Worm (Caenorhabditis elegans) whole organism, young adult: ENCODE results near the gene C55C3.1.
A peak's percentile ranks its signal among the peaks of the same experiment; 100 is the strongest.

ENCODE experiments used
- B0035.1 ChIP-seq: sonication (generic microtip); optimal IDR thresholded peaks from 2 replicates; lab custom pipeline; 2016; ENCODE audit warnings: missing genetic modification characterization, mild to moderate bottlenecking, missing compliant biosample characterization, missing genotype, missing genetic modification reagents
- C06A6.2 ChIP-seq: fragments of 200-800 bp; sonication (Bioruptor generic); conservative IDR thresholded peaks from 2 replicates; pipeline ENCODE4 v1.3.6; 2022; ENCODE audit warnings: missing genetic modification characterization, missing compliant biosample characterization
- C17E4.6 ChIP-seq: fragments of 200-800 bp; sonication (Bioruptor generic); IDR thresholded peaks from 2 replicates; pipeline ENCODE4 v1.3.6; 2022; ENCODE audit warnings: missing genetic modification reagents, missing genetic modification characterization, missing compliant biosample characterization
- D2030.7 ChIP-seq: fragments of 200-800 bp; sonication (Bioruptor generic); IDR thresholded peaks from 2 replicates; pipeline ENCODE4 v1.3.6; 2022; ENCODE audit warnings: missing genetic modification reagents, missing genetic modification characterization, missing compliant biosample characterization
- F10E7.11 ChIP-seq: sonication (generic microtip); optimal IDR thresholded peaks from 2 replicates; lab custom pipeline; 2017; ENCODE audit warnings: mild to moderate bottlenecking, missing genetic modification characterization, moderate library complexity, missing compliant biosample characterization
- Y79H2A.3 ChIP-seq: fragments of 200-800 bp; sonication (Bioruptor generic); conservative IDR thresholded peaks from 2 replicates; pipeline ENCODE4 v1.3.6; 2022; ENCODE audit warnings: missing genetic modification reagents, missing genetic modification characterization, missing compliant biosample characterization
- akir-1 ChIP-seq: fragments of 200-800 bp; sonication (Bioruptor generic); optimal IDR thresholded peaks from 2 replicates; lab custom pipeline; 2018; ENCODE audit warnings: mild to moderate bottlenecking, missing genetic modification characterization, moderate library complexity, missing compliant biosample characterization
- ama-1 ChIP-seq, 3 experiments: fragments of 150-350 bp in 1 of 3; sonication (generic microtip) in 2 of 3; optimal IDR thresholded peaks; 2 replicates each; lab custom pipeline; 2014 to 2018; ENCODE audit warnings: missing biosample characterization in 2 of 3, missing genetic modification characterization in 2 of 3, missing genetic modification reagents in 2 of 3
- aptf-2 ChIP-seq: fragments of 200-800 bp; sonication (Bioruptor generic); conservative IDR thresholded peaks from 2 replicates; pipeline ENCODE4 v1.3.6; 2022; ENCODE audit warnings: missing genetic modification reagents, missing genetic modification characterization, missing compliant biosample characterization
- atf-7 ChIP-seq: sonication (generic microtip); optimal IDR thresholded peaks from 2 replicates; lab custom pipeline; 2017; ENCODE audit warnings: mild to moderate bottlenecking, missing genetic modification characterization, missing compliant biosample characterization
- attf-5 ChIP-seq: fragments of 200-800 bp; sonication (Bioruptor generic); optimal IDR thresholded peaks from 2 replicates; lab custom pipeline; 2018; ENCODE audit warnings: mild to moderate bottlenecking, missing genetic modification characterization, missing compliant biosample characterization
- bed-2 ChIP-seq: fragments of 200-800 bp; sonication (Bioruptor generic); IDR thresholded peaks from 2 replicates; pipeline ENCODE4 v1.3.6; 2022; ENCODE audit warnings: missing genetic modification reagents, missing genetic modification characterization, missing compliant biosample characterization
- ccch-3 ChIP-seq: fragments of 200-800 bp; sonication (Bioruptor generic); optimal IDR thresholded peaks from 2 replicates; lab custom pipeline; 2018; ENCODE audit warnings: mild to moderate bottlenecking, missing genetic modification characterization, missing compliant biosample characterization
- cebp-2 ChIP-seq: fragments of 200-800 bp; sonication (Bioruptor generic); IDR thresholded peaks from 2 replicates; pipeline ENCODE4 v1.3.6; 2022; ENCODE audit warnings: missing genetic modification characterization, missing compliant biosample characterization
- ceh-100 ChIP-seq: fragments of 200-800 bp; sonication (Bioruptor generic); IDR thresholded peaks from 2 replicates; pipeline ENCODE4 v1.3.6; 2022; ENCODE audit warnings: missing genetic modification reagents, missing genetic modification characterization, missing compliant biosample characterization
- ceh-91 ChIP-seq: fragments of 200-800 bp; sonication (Bioruptor generic); IDR thresholded peaks from 2 replicates; pipeline ENCODE4 v1.3.6; 2022; ENCODE audit warnings: missing genetic modification reagents, missing genetic modification characterization, missing compliant biosample characterization
- chd-7 ChIP-seq: sonication (generic microtip); optimal IDR thresholded peaks from 2 replicates; lab custom pipeline; 2016; ENCODE audit warnings: mild to moderate bottlenecking, missing genetic modification characterization, moderate library complexity, missing compliant biosample characterization
- die-1 ChIP-seq: sonication (generic microtip); optimal IDR thresholded peaks from 2 replicates; lab custom pipeline; 2016; ENCODE audit warnings: missing genotype, mild to moderate bottlenecking, missing genetic modification characterization, missing compliant biosample characterization
- dpff-1 ChIP-seq: sonication (generic microtip); optimal IDR thresholded peaks from 2 replicates; lab custom pipeline; 2017; ENCODE audit warnings: mild to moderate bottlenecking, missing genetic modification characterization, missing compliant biosample characterization
- efl-1 ChIP-seq: fragments of 150-350 bp; optimal IDR thresholded peaks from 2 replicates; lab custom pipeline; 2014; ENCODE audit warnings: missing biosample characterization, missing genetic modification reagents, missing genetic modification characterization
- ets-4 ChIP-seq: fragments of 200-800 bp; sonication (Bioruptor generic); optimal IDR thresholded peaks from 2 replicates; lab custom pipeline; 2018; ENCODE audit warnings: mild to moderate bottlenecking, missing genetic modification characterization, missing compliant biosample characterization
- lin-35 ChIP-seq, 3 experiments: fragments of 150-350 bp in 2 of 3; sonication (generic microtip) in 1 of 3; optimal IDR thresholded peaks; 2 replicates each; lab custom pipeline; 2014 to 2018; ENCODE audit warnings: missing biosample characterization in 3 of 3, missing genetic modification characterization in 3 of 3, missing genetic modification reagents in 3 of 3
- lin-40 ChIP-seq: sonication (generic microtip); optimal IDR thresholded peaks from 2 replicates; lab custom pipeline; 2016; ENCODE audit warnings: missing genetic modification characterization, mild to moderate bottlenecking, missing compliant biosample characterization, missing genotype, missing genetic modification reagents
- lir-1 ChIP-seq: fragments of 200-800 bp; sonication (Bioruptor generic); conservative IDR thresholded peaks from 2 replicates; pipeline ENCODE4 v1.3.6; 2022; ENCODE audit warnings: missing genetic modification reagents, missing genetic modification characterization, missing compliant biosample characterization
- madf-10 ChIP-seq: sonication (generic microtip); optimal IDR thresholded peaks from 2 replicates; lab custom pipeline; 2016; ENCODE audit warnings: mild to moderate bottlenecking, missing genetic modification characterization, missing compliant biosample characterization
- madf-3 ChIP-seq: fragments of 200-800 bp; sonication (Bioruptor generic); IDR thresholded peaks from 2 replicates; pipeline ENCODE4 v1.3.6; 2022; ENCODE audit warnings: missing genetic modification reagents, missing genetic modification characterization, missing compliant biosample characterization
- madf-8 ChIP-seq: fragments of 200-800 bp; sonication (Bioruptor generic); conservative IDR thresholded peaks from 2 replicates; pipeline ENCODE4 v1.3.6; 2022; ENCODE audit warnings: missing genetic modification reagents, missing genetic modification characterization, missing compliant biosample characterization
- mcd-1 ChIP-seq: fragments of 200-800 bp; sonication (Bioruptor generic); IDR thresholded peaks from 2 replicates; pipeline ENCODE4 v1.3.6; 2022; ENCODE audit warnings: missing genetic modification reagents, missing genetic modification characterization, missing compliant biosample characterization
- nhr-120 ChIP-seq: fragments of 200-800 bp; sonication (Bioruptor generic); IDR thresholded peaks from 2 replicates; pipeline ENCODE4 v1.3.6; 2022; ENCODE audit warnings: missing genetic modification characterization, missing compliant biosample characterization
- nhr-179 ChIP-seq: sonication (generic microtip); optimal IDR thresholded peaks from 2 replicates; lab custom pipeline; 2016; ENCODE audit warnings: mild to moderate bottlenecking, missing genetic modification characterization, missing compliant biosample characterization
- nhr-80 ChIP-seq: sonication (generic microtip); optimal IDR thresholded peaks from 2 replicates; lab custom pipeline; 2016; ENCODE audit warnings: missing genetic modification characterization, missing compliant biosample characterization
- pbrm-1 ChIP-seq: fragments of 200-800 bp; sonication (Bioruptor generic); IDR thresholded peaks from 2 replicates; pipeline ENCODE4 v1.3.6; 2022; ENCODE audit warnings: missing genetic modification reagents, missing genetic modification characterization, missing compliant biosample characterization
- rcor-1 ChIP-seq: fragments of 200-800 bp; sonication (Bioruptor generic); IDR thresholded peaks from 2 replicates; pipeline ENCODE4 v1.3.6; 2022; ENCODE audit warnings: missing genetic modification reagents, missing genetic modification characterization, missing compliant biosample characterization
- rec-8 ChIP-seq, 2 experiments: sonication (generic microtip); optimal IDR thresholded peaks; 2 replicates each; lab custom pipeline; 2016; ENCODE audit warnings: mild to moderate bottlenecking in 2 of 2, missing genetic modification characterization in 2 of 2, missing genetic modification reagents in 2 of 2, missing genotype in 2 of 2, missing biosample characterization in 1 of 2, missing compliant biosample characterization in 1 of 2, moderate library complexity in 1 of 2
- sdz-38 ChIP-seq: sonication (generic microtip); optimal IDR thresholded peaks from 2 replicates; lab custom pipeline; 2016; ENCODE audit warnings: missing genotype, missing genetic modification characterization, missing compliant biosample characterization
- sea-2 ChIP-seq: fragments of 200-800 bp; sonication (Bioruptor generic); IDR thresholded peaks from 2 replicates; pipeline ENCODE4 v1.3.6; 2022; ENCODE audit warnings: missing genetic modification characterization, missing compliant biosample characterization
- snpc-1.1 ChIP-seq: sonication (generic microtip); optimal IDR thresholded peaks from 2 replicates; lab custom pipeline; 2017; ENCODE audit warnings: missing genetic modification characterization, mild to moderate bottlenecking, missing compliant biosample characterization, antibody characterized with exemption, moderate library complexity, missing genotype, missing genetic modification reagents; ENCODE audit not compliant: insufficient read depth
- snpc-4 ChIP-seq, 5 experiments: fragments of 150-350 bp in 1 of 5; sonication (generic microtip) in 4 of 5; optimal IDR thresholded peaks; 2 replicates each; lab custom pipeline; 2014 to 2018; ENCODE audit warnings: missing genetic modification characterization in 5 of 5, missing biosample characterization in 3 of 5, antibody characterized with exemption in 2 of 5, mild to moderate bottlenecking in 2 of 5, missing compliant biosample characterization in 2 of 5, missing genotype in 2 of 5, moderate library complexity in 2 of 5, missing genetic modification reagents in 1 of 5
- somi-1 ChIP-seq: fragments of 200-800 bp; sonication (Bioruptor generic); optimal IDR thresholded peaks from 2 replicates; lab custom pipeline; 2018; ENCODE audit warnings: mild to moderate bottlenecking, missing genetic modification characterization, missing compliant biosample characterization
- tbx-9 ChIP-seq: sonication (generic microtip); optimal IDR thresholded peaks from 2 replicates; lab custom pipeline; 2016; ENCODE audit warnings: borderline replicate concordance, missing genetic modification characterization, inconsistent platforms, missing compliant biosample characterization
- tlf-1 ChIP-seq: fragments of 200-800 bp; sonication (Bioruptor generic); optimal IDR thresholded peaks from 2 replicates; lab custom pipeline; 2018; ENCODE audit warnings: mild to moderate bottlenecking, missing genetic modification characterization, missing compliant biosample characterization
- unc-130 ChIP-seq: sonication (generic microtip); optimal IDR thresholded peaks from 2 replicates; lab custom pipeline; 2016; ENCODE audit warnings: missing genetic modification reagents, missing genetic modification characterization, missing compliant biosample characterization
- xnd-1 ChIP-seq: sonication (generic microtip); optimal IDR thresholded peaks from 2 replicates; lab custom pipeline; 2016; ENCODE audit warnings: missing genotype, missing genetic modification reagents, missing genetic modification characterization, missing compliant biosample characterization
- zfh-2 ChIP-seq: fragments of 200-800 bp; sonication (Bioruptor generic); conservative IDR thresholded peaks from 2 replicates; pipeline ENCODE4 v1.3.6; 2022; ENCODE audit warnings: missing genetic modification reagents, missing genetic modification characterization, missing compliant biosample characterization

Gene C55C3.1

ce11 chrIV:5665353-5665918 is 43.5 kb upstream of the C55C3.1 start (continued):
- TF ChIP-seq rcor-1 (GFP tag; lab: Robert Waterston, UW) (no peak), lin-40 (tag; lab: Kevin White, UChicago) (no peak), ceh-100 (GFP tag; lab: Robert Waterston, UW) (no peak), snpc-1.1 (tag; lab: Kevin White, UChicago) (no peak), madf-8 (GFP tag; lab: Robert Waterston, UW) (no peak), ets-4 (GFP tag; lab: Kevin White, UChicago) (no peak), lir-1 (0 out of 2 replicates have a peak, but pooled peaks have one; percentile 24), rec-8 (tag; optimal IDR thresholded peaks at IDR 0.05; lab: Kevin White, UChicago) (no peak), nhr-80 (no peak), mcd-1 (peak; percentile 10; the same call in 1 of the 2 replicates), ama-1 (optimal IDR thresholded peaks at IDR 0.05; lab: Kevin White, UChicago) (no peak), ama-1 (GFP tag; optimal IDR thresholded peaks at IDR 0.05; lab: Kevin White, UChicago) (no peak), xnd-1 (tag; lab: Kevin White, UChicago) (no peak), nhr-179 (no peak), F10E7.11 (no peak), B0035.1 (tag; lab: Kevin White, UChicago) (no peak), madf-3 (GFP tag; lab: Robert Waterston, UW) (no peak), Y79H2A.3 (GFP tag; lab: Robert Waterston, UW) (no peak), sdz-38 (tag; lab: Kevin White, UChicago) (no peak), sea-2 (GFP tag; lab: Robert Waterston, UW) (no peak), aptf-2 (GFP tag; lab: Robert Waterston, UW) (no peak), D2030.7 (GFP tag; lab: Robert Waterston, UW) (no peak), pbrm-1 (GFP tag; lab: Robert Waterston, UW) (0 out of 2 replicates have a peak, but pooled peaks have one; percentile 30), zfh-2 (GFP tag; lab: Robert Waterston, UW) (no peak), tbx-9 (no peak), ccch-3 (GFP tag; lab: Kevin White, UChicago) (no peak), somi-1 (no peak), cebp-2 (GFP tag; lab: Robert Waterston, UW) (no peak), unc-130 (GFP tag; lab: Kevin White, UChicago) (no peak), madf-10 (tag; lab: Kevin White, UChicago) (no peak), tlf-1 (GFP tag; lab: Kevin White, UChicago) (no peak)

ce11 chrIV:5666115-5667028 is 42.5 kb upstream of the C55C3.1 start:
- TF ChIP-seq snpc-4 (GFP tag; optimal IDR thresholded peaks at IDR 0.05; lab: Kevin White, UChicago), result peak; percentile 70
- TF ChIP-seq snpc-4 (tag; optimal IDR thresholded peaks at IDR 0.05; lab: Kevin White, UChicago), result peak in 3 of 4 experiments; percentile 87 to 92 (median 90)
- TF ChIP-seq chd-7 (tag; lab: Kevin White, UChicago), result no peak
- TF ChIP-seq atf-7 (tag; lab: Kevin White, UChicago), result no peak
- TF ChIP-seq ceh-91 (GFP tag; lab: Robert Waterston, UW), result peak; percentile 42; the same call in 1 of the 2 replicates
- TF ChIP-seq attf-5 (GFP tag; lab: Kevin White, UChicago), result no peak
- TF ChIP-seq nhr-179, result no peak
- no peak for TF ChIP-seq C17E4.6 (GFP tag; lab: Robert Waterston, UW)
- TF ChIP-seq efl-1, result peak; percentile 76
- TF ChIP-seq lin-35 (GFP tag; optimal IDR thresholded peaks at IDR 0.05; lab: Kevin White, UChicago), result peak in 1 of 3 experiments; percentile 9
- TF ChIP-seq tbx-9, result no peak
- no peak for TF ChIP-seq C06A6.2 (GFP tag; lab: Robert Waterston, UW)
- no peak for TF ChIP-seq akir-1 (GFP tag; lab: Kevin White, UChicago)
- no peak for TF ChIP-seq nhr-120
- no peak for TF ChIP-seq dpff-1
- TF ChIP-seq tlf-1 (GFP tag; lab: Kevin White, UChicago), result no peak
- TF ChIP-seq die-1, result no peak
- no peak for TF ChIP-seq sdz-38 (tag; lab: Kevin White, UChicago)
- TF ChIP-seq ama-1 (optimal IDR thresholded peaks at IDR 0.05; lab: Kevin White, UChicago), result no peak
- TF ChIP-seq ama-1 (GFP tag; optimal IDR thresholded peaks at IDR 0.05; lab: Kevin White, UChicago), result no peak
- no peak for TF ChIP-seq ccch-3 (GFP tag; lab: Kevin White, UChicago)
- TF ChIP-seq bed-2 (GFP tag; lab: Robert Waterston, UW), result no peak
